Worm (Caenorhabditis elegans) whole organism, L4 larva: ENCODE data around the gene F19G12.9.

ENCODE experiments used
- D1046.2 ChIP-seq: fragments of 200-800 bp; sonication (Bioruptor generic); IDR thresholded peaks from 2 replicates; pipeline ENCODE4 v1.3.6; 2022; ENCODE audit warnings: missing genetic modification characterization, missing compliant biosample characterization
- F26F4.8 ChIP-seq: fragments of 200-800 bp; sonication (Bioruptor generic); conservative IDR thresholded peaks from 2 replicates; pipeline ENCODE4 v1.3.6; 2022; ENCODE audit warnings: missing genetic modification characterization, missing compliant biosample characterization
- F37D6.2 ChIP-seq: sonication (generic microtip); optimal IDR thresholded peaks from 2 replicates; lab custom pipeline; 2016; ENCODE audit warnings: mild to moderate bottlenecking, missing genetic modification characterization, missing compliant biosample characterization
- F44E2.7 ChIP-seq: fragments of 200-800 bp; sonication (Bioruptor generic); IDR thresholded peaks from 2 replicates; pipeline ENCODE4 v2.1.2; 2022; ENCODE audit warnings: missing genetic modification characterization, missing compliant biosample characterization
- R02D3.7 ChIP-seq: fragments of 150-350 bp; sonication (generic microtip); optimal IDR thresholded peaks from 3 replicates; lab custom pipeline; 2014; ENCODE audit warnings: missing biosample characterization, missing genetic modification characterization
- T20F7.1 ChIP-seq: fragments of 200-800 bp; sonication (Bioruptor generic); optimal IDR thresholded peaks from 2 replicates; lab custom pipeline; 2018; ENCODE audit warnings: mild to moderate bottlenecking, missing genetic modification characterization, missing compliant biosample characterization
- T26A8.4 ChIP-seq: fragments of 200-800 bp; sonication (Bioruptor generic); IDR thresholded peaks from 2 replicates; pipeline ENCODE4 v1.3.6; 2022; ENCODE audit warnings: missing genetic modification characterization, missing compliant biosample characterization
- Y48G9A.11 ChIP-seq: fragments of 200-800 bp; sonication (Bioruptor generic); IDR thresholded peaks from 2 replicates; pipeline ENCODE4 v1.3.6; 2022; ENCODE audit warnings: missing genetic modification reagents, missing genetic modification characterization, missing compliant biosample characterization
- Y5F2A.4 ChIP-seq: fragments of 200-800 bp; sonication (Bioruptor generic); optimal IDR thresholded peaks from 2 replicates; lab custom pipeline; 2018; ENCODE audit warnings: mild to moderate bottlenecking, missing genetic modification characterization, missing compliant biosample characterization
- aha-1 ChIP-seq: fragments of 150-350 bp; peaks from one replicate; lab custom pipeline; 2014; ENCODE audit warnings: missing biosample characterization, missing genetic modification characterization
- arid-1 ChIP-seq: fragments of 200-800 bp; sonication (Bioruptor generic); conservative IDR thresholded peaks from 2 replicates; pipeline ENCODE4 v1.3.6; 2022; ENCODE audit warnings: missing genetic modification reagents, missing genetic modification characterization, missing compliant biosample characterization
- ceh-20 ChIP-seq: fragments of 200-800 bp; sonication (Bioruptor generic); IDR thresholded peaks from 2 replicates; pipeline ENCODE4 v1.3.6; 2022; ENCODE audit warnings: missing genetic modification reagents, missing genetic modification characterization, missing compliant biosample characterization
- ceh-44 ChIP-seq: fragments of 200-800 bp; sonication (Bioruptor generic); IDR thresholded peaks from 2 replicates; pipeline ENCODE4 v1.3.6; 2022; ENCODE audit warnings: missing genetic modification reagents, missing genetic modification characterization, missing compliant biosample characterization
- ceh-82 ChIP-seq: sonication (generic microtip); optimal IDR thresholded peaks from 2 replicates; lab custom pipeline; 2017; ENCODE audit warnings: missing biosample characterization, missing genetic modification characterization
- daf-16 ChIP-seq, 3 experiments: sonication (generic microtip); optimal IDR thresholded peaks; 2 replicates each; lab custom pipeline; 2016 to 2017; ENCODE audit warnings: missing genetic modification characterization in 3 of 3, missing genetic modification reagents in 3 of 3, mild to moderate bottlenecking in 2 of 3, missing compliant biosample characterization in 2 of 3, missing biosample characterization in 1 of 3, moderate library complexity in 1 of 3
- daf-19 ChIP-seq: fragments of 200-800 bp; sonication (Bioruptor generic); conservative IDR thresholded peaks from 2 replicates; pipeline ENCODE4 v1.3.6; 2022; ENCODE audit warnings: missing genetic modification characterization, missing compliant biosample characterization
- dpl-1 ChIP-seq: fragments of 150-350 bp; optimal IDR thresholded peaks from 2 replicates; lab custom pipeline; 2014; ENCODE audit warnings: missing biosample characterization, missing genetic modification reagents, missing genetic modification characterization
- duxl-1 ChIP-seq: sonication (generic microtip); optimal IDR thresholded peaks from 2 replicates; lab custom pipeline; 2016; ENCODE audit warnings: mild to moderate bottlenecking, missing genetic modification characterization, moderate library complexity, missing compliant biosample characterization; ENCODE audit not compliant: poor library complexity
- dve-1 ChIP-seq: sonication (generic microtip); optimal IDR thresholded peaks from 2 replicates; lab custom pipeline; 2017; ENCODE audit warnings: antibody characterized with exemption, mild to moderate bottlenecking, missing genetic modification characterization, missing compliant biosample characterization; ENCODE audit not compliant: insufficient read depth
- egl-27 ChIP-seq: sonication (generic microtip); optimal IDR thresholded peaks from 3 replicates; lab custom pipeline; 2017; ENCODE audit warnings: missing biosample characterization, missing genetic modification reagents, missing genetic modification characterization
- fkh-10 ChIP-seq: fragments of 150-350 bp; optimal IDR thresholded peaks from 2 replicates; lab custom pipeline; 2014; ENCODE audit warnings: missing biosample characterization, missing genetic modification reagents, missing genetic modification characterization
- fos-1 ChIP-seq: fragments of 150-350 bp; optimal IDR thresholded peaks from 2 replicates; lab custom pipeline; 2014; ENCODE audit warnings: missing biosample characterization, missing genetic modification characterization
- gei-8 ChIP-seq: fragments of 200-800 bp; sonication (Bioruptor generic); optimal IDR thresholded peaks from 2 replicates; lab custom pipeline; 2018; ENCODE audit warnings: mild to moderate bottlenecking, missing genetic modification characterization, missing compliant biosample characterization
- hif-1 ChIP-seq, 2 experiments: sonication (generic microtip); optimal IDR thresholded peaks; 2 replicates each; lab custom pipeline; 2016 to 2017; ENCODE audit warnings: missing compliant biosample characterization in 2 of 2, missing genetic modification characterization in 2 of 2, missing genetic modification reagents in 2 of 2, missing genotype in 2 of 2, mild to moderate bottlenecking in 1 of 2
- lin-1 ChIP-seq: fragments of 200-800 bp; sonication (Bioruptor generic); IDR thresholded peaks from 2 replicates; pipeline ENCODE4 v1.3.6; 2022; ENCODE audit warnings: missing genetic modification reagents, missing genetic modification characterization, missing compliant biosample characterization
- lin-13 ChIP-seq: fragments of 150-350 bp; optimal IDR thresholded peaks from 2 replicates; lab custom pipeline; 2014; ENCODE audit warnings: missing biosample characterization, missing genetic modification reagents, missing genetic modification characterization
- lin-15B ChIP-seq: fragments of 150-350 bp; sonication (generic microtip); optimal IDR thresholded peaks from 3 replicates; lab custom pipeline; 2014; ENCODE audit warnings: missing biosample characterization, missing genetic modification characterization
- lin-29 ChIP-seq: fragments of 200-800 bp; sonication (Bioruptor generic); IDR thresholded peaks from 2 replicates; pipeline ENCODE4 v1.3.6; 2022; ENCODE audit warnings: missing genetic modification reagents, missing genetic modification characterization, missing compliant biosample characterization
- lin-38 ChIP-seq: fragments of 200-800 bp; sonication (Bioruptor generic); IDR thresholded peaks from 2 replicates; pipeline ENCODE4 v1.3.6; 2022; ENCODE audit warnings: missing genetic modification reagents, missing genetic modification characterization, missing compliant biosample characterization
- lir-3 ChIP-seq: sonication (generic microtip); optimal IDR thresholded peaks from 2 replicates; lab custom pipeline; 2016; ENCODE audit warnings: mild to moderate bottlenecking, missing genetic modification characterization, missing compliant biosample characterization
- lsy-2 ChIP-seq, 2 experiments: fragments of 150-350 bp in 1 of 2; sonication (generic microtip) in 1 of 2; optimal IDR thresholded peaks; 2 replicates each; lab custom pipeline; 2014 to 2017; ENCODE audit warnings: missing biosample characterization in 2 of 2, missing genetic modification characterization in 2 of 2
- mdl-1 ChIP-seq, 2 experiments: fragments of 150-350 bp in 1 of 2; sonication (generic microtip) in 1 of 2; optimal IDR thresholded peaks; 2 replicates each; lab custom pipeline; 2014 to 2017; ENCODE audit warnings: missing biosample characterization in 2 of 2, missing genetic modification characterization in 2 of 2
- mes-2 ChIP-seq: sonication (generic microtip); optimal IDR thresholded peaks from 2 replicates; lab custom pipeline; 2016; ENCODE audit warnings: missing genotype, mild to moderate bottlenecking, missing genetic modification characterization, missing compliant biosample characterization; ENCODE audit not compliant: poor library complexity, severe bottlenecking
- mxl-2 ChIP-seq: fragments of 200-800 bp; sonication (Bioruptor generic); conservative IDR thresholded peaks from 2 replicates; pipeline ENCODE4 v1.3.6; 2022; ENCODE audit warnings: missing genetic modification reagents, missing genetic modification characterization, missing compliant biosample characterization
- nhr-10 ChIP-seq: fragments of 150-350 bp; optimal IDR thresholded peaks from 2 replicates; lab custom pipeline; 2014; ENCODE audit warnings: missing biosample characterization, missing genetic modification characterization
- nhr-28 ChIP-seq: fragments of 150-350 bp; optimal IDR thresholded peaks from 2 replicates; lab custom pipeline; 2014; ENCODE audit warnings: missing biosample characterization, missing genetic modification characterization
- nhr-42 ChIP-seq: fragments of 200-800 bp; sonication (Bioruptor generic); IDR thresholded peaks from 2 replicates; pipeline ENCODE4 v1.3.6; 2022; ENCODE audit warnings: missing genetic modification characterization, missing compliant biosample characterization
- nhr-48 ChIP-seq: sonication (generic microtip); optimal IDR thresholded peaks from 2 replicates; lab custom pipeline; 2016; ENCODE audit warnings: mild to moderate bottlenecking, missing genetic modification characterization, missing compliant biosample characterization
- nhr-76 ChIP-seq: fragments of 150-350 bp; optimal IDR thresholded peaks from 2 replicates; lab custom pipeline; 2014; ENCODE audit warnings: missing biosample characterization, missing genetic modification characterization
- nhr-77 ChIP-seq: fragments of 150-350 bp; optimal IDR thresholded peaks from 2 replicates; lab custom pipeline; 2014; ENCODE audit warnings: missing biosample characterization, missing genetic modification characterization
- pha-4 ChIP-seq, 2 experiments: fragments of 150-350 bp in 1 of 2; fragments of 200-800 bp in 1 of 2; sonication (Bioruptor generic) in 1 of 2; IDR thresholded peaks in 1 of 2; optimal IDR thresholded peaks in 1 of 2; 2 replicates each; pipeline versions ENCODE4 v1.3.6 to Lab custom; 2014 to 2022; ENCODE audit warnings: missing genetic modification characterization in 2 of 2, missing genetic modification reagents in 2 of 2, missing biosample characterization in 1 of 2, missing compliant biosample characterization in 1 of 2
- php-3 ChIP-seq: fragments of 200-800 bp; sonication (Bioruptor generic); IDR thresholded peaks from 2 replicates; pipeline ENCODE4 v1.3.6; 2022; ENCODE audit warnings: missing genetic modification reagents, missing genetic modification characterization, missing compliant biosample characterization
- sdz-12 ChIP-seq: fragments of 200-800 bp; sonication (Bioruptor generic); optimal IDR thresholded peaks from 2 replicates; lab custom pipeline; 2018; ENCODE audit warnings: mild to moderate bottlenecking, missing genetic modification characterization, missing compliant biosample characterization
- snpc-1.2 ChIP-seq: fragments of 200-800 bp; sonication (Bioruptor generic); IDR thresholded peaks from 2 replicates; pipeline ENCODE4 v1.3.6; 2022; ENCODE audit warnings: missing genetic modification reagents, missing genetic modification characterization, missing compliant biosample characterization
- tag-97 ChIP-seq: fragments of 200-800 bp; sonication (Bioruptor generic); IDR thresholded peaks from 2 replicates; pipeline ENCODE4 v1.3.6; 2022; ENCODE audit warnings: missing genetic modification characterization, missing compliant biosample characterization
- unc-130 ChIP-seq: sonication (generic microtip); optimal IDR thresholded peaks from 2 replicates; lab custom pipeline; 2016; ENCODE audit warnings: missing genetic modification reagents, missing genetic modification characterization, missing compliant biosample characterization
- zag-1 ChIP-seq: fragments of 150-350 bp; optimal IDR thresholded peaks from 2 replicates; lab custom pipeline; 2014; ENCODE audit warnings: missing biosample characterization, missing genetic modification characterization
- zfp-2 ChIP-seq: sonication (generic microtip); optimal IDR thresholded peaks from 2 replicates; lab custom pipeline; 2016; ENCODE audit warnings: mild to moderate bottlenecking, missing genetic modification characterization, missing compliant biosample characterization
- zip-11 ChIP-seq: fragments of 200-800 bp; sonication (Bioruptor generic); IDR thresholded peaks from 2 replicates; pipeline ENCODE4 v1.3.6; 2022; ENCODE audit warnings: missing genetic modification characterization, missing compliant biosample characterization
- zip-2 ChIP-seq: fragments of 150-350 bp; optimal IDR thresholded peaks from 2 replicates; lab custom pipeline; 2014; ENCODE audit warnings: missing biosample characterization, missing genetic modification characterization

Gene F19G12.9

DNA sequence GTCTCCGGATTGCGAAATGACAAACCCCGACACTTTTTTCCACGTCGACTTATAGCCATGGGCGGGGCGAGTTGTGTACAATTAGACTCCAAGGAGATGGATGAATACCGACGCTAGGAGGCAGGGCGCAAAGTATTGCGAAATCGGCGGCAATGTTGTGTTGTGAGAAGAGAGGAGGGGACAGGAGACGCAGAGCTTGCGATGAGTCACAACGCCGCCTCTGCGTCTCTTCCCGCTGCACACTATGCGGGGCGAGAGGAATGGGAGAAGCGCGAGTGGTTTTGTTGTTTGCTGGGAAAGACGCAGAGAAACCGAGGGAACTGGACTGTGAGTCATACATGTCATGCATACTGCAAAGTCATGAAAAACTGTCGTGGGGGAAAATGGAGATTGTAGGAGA lies 35.4 kb downstream of the F19G12.9 start (continued):
- TF ChIP-seq duxl-1 (tag; lab: Kevin White, UChicago) (peak; percentile 64), mxl-2 (peak; percentile 78; the same call in 1 of the 2 replicates), mdl-1 (tag; optimal IDR thresholded peaks at IDR 0.05; lab: Kevin White, UChicago) (peak; percentile 84 to 95), ceh-82 (tag; lab: Kevin White, UChicago) (no peak), nhr-28 (peak; percentile 96), lin-1 (peak; percentile 91), lin-13 (peak; percentile 44), arid-1 (peak; percentile 86), Y5F2A.4 (GFP tag; lab: Kevin White, UChicago) (no peak), php-3 (GFP tag; lab: Robert Waterston, UW) (peak; percentile 77), D1046.2 (GFP tag; lab: Robert Waterston, UW) (no peak), F44E2.7 (GFP tag; lab: Robert Waterston, UW) (no peak), nhr-48 (tag; lab: Kevin White, UChicago) (peak; percentile 90), lir-3 (tag; lab: Kevin White, UChicago) (peak; percentile 10), nhr-42 (GFP tag; lab: Robert Waterston, UW) (no peak; the same call in 1 of the 2 replicates), snpc-1.2 (no peak), daf-16 (GFP tag; optimal IDR thresholded peaks at IDR 0.05; lab: Kevin White, UChicago) (peak in 1 of 2 experiments; percentile 67), daf-16 (tag; optimal IDR thresholded peaks at IDR 0.05; lab: Kevin White, UChicago) (peak; percentile 80), dve-1 (peak; percentile 97), nhr-77 (tag; lab: Kevin White, UChicago) (peak; percentile 91), R02D3.7 (tag; lab: Kevin White, UChicago) (no peak), ceh-20 (peak; percentile 90), dpl-1 (GFP tag; lab: Kevin White, UChicago) (peak; percentile 41), ceh-44 (no peak), tag-97 (GFP tag; lab: Robert Waterston, UW) (no peak), F26F4.8 (GFP tag; lab: Robert Waterston, UW) (no peak), unc-130 (GFP tag; lab: Kevin White, UChicago) (no peak), Y48G9A.11 (GFP tag; lab: Robert Waterston, UW) (no peak), fos-1 (peak; percentile 100), zip-2 (tag; lab: Kevin White, UChicago) (peak; percentile 99), hif-1 (tag; optimal IDR thresholded peaks at IDR 0.05; lab: Kevin White, UChicago) (peak; percentile 27 to 89), T26A8.4 (GFP tag; lab: Robert Waterston, UW) (peak; percentile 88), T20F7.1 (GFP tag; lab: Kevin White, UChicago) (peak; percentile 68), lin-38 (GFP tag; lab: Robert Waterston, UW) (peak; percentile 66), pha-4 (GFP tag; IDR thresholded peaks at IDR 0.05; lab: Robert Waterston, UW) (peak; percentile 93), pha-4 (tag; optimal IDR thresholded peaks at IDR 0.05; lab: Kevin White, UChicago) (peak; percentile 82), zfp-2 (tag; lab: Kevin White, UChicago) (peak; percentile 9), aha-1 (tag; lab: Kevin White, UChicago) (peak; percentile 99), zag-1 (tag; lab: Kevin White, UChicago) (no peak), egl-27 (tag; lab: Kevin White, UChicago) (no peak), lin-29 (peak; percentile 42; the same call in 1 of the 2 replicates), zip-11 (no peak), nhr-10 (tag; lab: Kevin White, UChicago) (peak; percentile 80), daf-19 (GFP tag; lab: Robert Waterston, UW) (no peak), sdz-12 (GFP tag; lab: Kevin White, UChicago) (no peak), F37D6.2 (tag; lab: Kevin White, UChicago) (peak; percentile 78), lin-15B (tag; lab: Kevin White, UChicago) (no peak), lsy-2 (tag; optimal IDR thresholded peaks at IDR 0.05; lab: Kevin White, UChicago) (peak; percentile 63 to 82), fkh-10 (GFP tag; lab: Kevin White, UChicago) (peak; percentile 45), mes-2 (tag; lab: Kevin White, UChicago) (peak; percentile 72), nhr-76 (tag; lab: Kevin White, UChicago) (no peak), gei-8 (peak; percentile 60)
